Worm (Caenorhabditis elegans) whole organism, mixed stage, embryonic: ENCODE results near the gene glb-27.

Experiments
- bed-3 ChIP-seq: fragments of 200-800 bp; sonication (Bioruptor generic); optimal IDR thresholded peaks from 3 replicates; lab custom pipeline; 2018; ENCODE audit warnings: mild to moderate bottlenecking, missing genetic modification characterization, moderate library complexity, missing compliant biosample characterization
- ceh-39 ChIP-seq: fragments of 150-350 bp; optimal IDR thresholded peaks from 2 replicates; lab custom pipeline; 2014; ENCODE audit warnings: missing biosample characterization, missing genetic modification characterization
- ces-1 ChIP-seq: fragments of 150-350 bp; optimal IDR thresholded peaks from 2 replicates; lab custom pipeline; 2014; ENCODE audit warnings: missing biosample characterization, missing genetic modification reagents, missing genetic modification characterization
- cnd-1 ChIP-seq: fragments of 200-800 bp; sonication (Bioruptor generic); optimal IDR thresholded peaks from 2 replicates; lab custom pipeline; 2018; ENCODE audit warnings: mild to moderate bottlenecking, missing genetic modification characterization, missing compliant biosample characterization
- drap-1 ChIP-seq: fragments of 200-800 bp; sonication (Bioruptor generic); optimal IDR thresholded peaks from 3 replicates; lab custom pipeline; 2018; ENCODE audit warnings: mild to moderate bottlenecking, missing genetic modification characterization, missing compliant biosample characterization
- elt-1 ChIP-seq: sonication (generic microtip); optimal IDR thresholded peaks from 2 replicates; lab custom pipeline; 2017; ENCODE audit warnings: missing genetic modification characterization, mild to moderate bottlenecking, missing compliant biosample characterization, antibody characterized with exemption, moderate library complexity, borderline replicate concordance; ENCODE audit not compliant: insufficient read depth
- flh-1 ChIP-seq: fragments of 200-800 bp; sonication (Bioruptor generic); optimal IDR thresholded peaks from 2 replicates; lab custom pipeline; 2018; ENCODE audit warnings: mild to moderate bottlenecking, missing genetic modification characterization, moderate library complexity, missing compliant biosample characterization
- ham-2 ChIP-seq: fragments of 200-800 bp; sonication (Bioruptor generic); optimal IDR thresholded peaks from 2 replicates; lab custom pipeline; 2018; ENCODE audit warnings: mild to moderate bottlenecking, missing genetic modification characterization, missing compliant biosample characterization
- hlh-1 ChIP-seq: fragments of 150-350 bp; optimal IDR thresholded peaks from 2 replicates; lab custom pipeline; 2014; ENCODE audit warnings: missing biosample characterization, missing genetic modification reagents, missing genetic modification characterization
- lin-13 ChIP-seq: fragments of 150-350 bp; optimal IDR thresholded peaks from 2 replicates; lab custom pipeline; 2014; ENCODE audit warnings: missing biosample characterization, missing genetic modification characterization
- lsy-2 ChIP-seq: fragments of 150-350 bp; optimal IDR thresholded peaks from 2 replicates; lab custom pipeline; 2014; ENCODE audit warnings: missing biosample characterization, missing genetic modification characterization
- mab-5 ChIP-seq: fragments of 150-350 bp; optimal IDR thresholded peaks from 2 replicates; lab custom pipeline; 2014; ENCODE audit warnings: missing biosample characterization, missing genetic modification characterization
- mep-1 ChIP-seq: fragments of 150-350 bp; optimal IDR thresholded peaks from 2 replicates; lab custom pipeline; 2017; ENCODE audit warnings: missing biosample characterization, missing genetic modification reagents, missing genetic modification characterization, inconsistent platforms
- mls-2 ChIP-seq: sonication (generic microtip); optimal IDR thresholded peaks from 2 replicates; lab custom pipeline; 2016; ENCODE audit warnings: mild to moderate bottlenecking, missing genetic modification characterization, moderate library complexity, missing compliant biosample characterization
- nhr-12 ChIP-seq: fragments of 150-350 bp; optimal IDR thresholded peaks from 2 replicates; lab custom pipeline; 2014; ENCODE audit warnings: missing biosample characterization, missing genetic modification characterization
- nhr-2 ChIP-seq: fragments of 150-350 bp; optimal IDR thresholded peaks from 2 replicates; lab custom pipeline; 2014; ENCODE audit warnings: missing biosample characterization, missing genetic modification characterization
- nhr-237 ChIP-seq: fragments of 150-350 bp; optimal IDR thresholded peaks from 2 replicates; lab custom pipeline; 2014; ENCODE audit warnings: missing biosample characterization, missing genetic modification characterization
- nhr-28 ChIP-seq: fragments of 150-350 bp; optimal IDR thresholded peaks from 2 replicates; lab custom pipeline; 2014; ENCODE audit warnings: missing biosample characterization, missing genetic modification characterization
- pha-4 ChIP-seq: fragments of 150-350 bp; optimal IDR thresholded peaks from 2 replicates; lab custom pipeline; 2018; ENCODE audit warnings: missing biosample characterization, missing genetic modification reagents, missing genetic modification characterization
- sem-2 ChIP-seq: fragments of 200-800 bp; sonication (Bioruptor generic); optimal IDR thresholded peaks from 2 replicates; lab custom pipeline; 2018; ENCODE audit warnings: mild to moderate bottlenecking, missing genetic modification characterization, missing compliant biosample characterization
- sptf-1 ChIP-seq: sonication (generic microtip); optimal IDR thresholded peaks from 2 replicates; lab custom pipeline; 2017; ENCODE audit warnings: mild to moderate bottlenecking, missing genetic modification characterization, moderate library complexity, missing compliant biosample characterization
- tbx-8 ChIP-seq: fragments of 200-800 bp; sonication (Bioruptor generic); optimal IDR thresholded peaks from 2 replicates; lab custom pipeline; 2018; ENCODE audit warnings: mild to moderate bottlenecking, missing genetic modification characterization, moderate library complexity, missing compliant biosample characterization
- unc-120 ChIP-seq: sonication (generic microtip); optimal IDR thresholded peaks from 2 replicates; lab custom pipeline; 2017; ENCODE audit warnings: missing genetic modification characterization, missing compliant biosample characterization; ENCODE audit not compliant: poor library complexity, severe bottlenecking
- unc-39 ChIP-seq: fragments of 150-350 bp; optimal IDR thresholded peaks from 2 replicates; lab custom pipeline; 2014; ENCODE audit warnings: missing biosample characterization, missing genetic modification characterization
- unc-62 ChIP-seq: fragments of 150-350 bp; optimal IDR thresholded peaks from 2 replicates; lab custom pipeline; 2014; ENCODE audit warnings: missing biosample characterization, missing genetic modification reagents, missing genetic modification characterization
- zip-8 ChIP-seq: fragments of 150-350 bp; optimal IDR thresholded peaks from 2 replicates; lab custom pipeline; 2014; ENCODE audit warnings: missing biosample characterization, missing genetic modification characterization

The glb-27 gene

ce11 chrII:8593840-8594625 is 38.0 kb upstream of the glb-27 start, which contains the start of gene aptf-3:
Gene aptf-3 (plus strand): TSS chrII:8594190.
- TF ChIP-seq cnd-1 (tag; lab: Kevin White, UChicago) (no peak), bed-3 (no peak), elt-1 (tag; lab: Kevin White, UChicago) (no peak), unc-39 (tag; lab: Kevin White, UChicago) (no peak), nhr-28 (no peak), sem-2 (GFP tag; lab: Kevin White, UChicago) (no peak), tbx-8 (GFP tag; lab: Kevin White, UChicago) (no peak), sptf-1 (tag; lab: Kevin White, UChicago) (no peak), zip-8 (no peak), unc-120 (tag; lab: Kevin White, UChicago) (no peak), lin-13 (tag; lab: Kevin White, UChicago) (no peak), ham-2 (GFP tag; lab: Kevin White, UChicago) (no peak)

- no peak for TF ChIP-seq flh-1 (GFP tag; lab: Kevin White, UChicago)
- no peak for TF ChIP-seq lsy-2
- no peak for TF ChIP-seq mls-2 (tag; lab: Kevin White, UChicago)
- no peak for TF ChIP-seq sem-2 (GFP tag; lab: Kevin White, UChicago)
- TF ChIP-seq, all 35 proteins: peak for 0
Observed at ce11 chrII:8590684-8591083, 34.6 kb upstream of the glb-27 start, which contains the start of gene aptf-4. Gene aptf-4 (plus strand): TSS chrII:8590984.

ce11 chrII:8589227-8589626 is 33.2 kb upstream of the glb-27 start:
- TF ChIP-seq mls-2 (tag; lab: Kevin White, UChicago) (no peak), ces-1 (peak; percentile 100)

- TF ChIP-seq ces-1 (peak; percentile 93), sem-2 (GFP tag; lab: Kevin White, UChicago) (no peak), hlh-1 (tag; lab: Kevin White, UChicago) (no peak)
- TF ChIP-seq, all 35 proteins: peak for 1
Observed at ce11 chrII:8588442-8588841, 32.4 kb upstream of the glb-27 start.

- peak; percentile 43 for TF ChIP-seq elt-1 (tag; lab: Kevin White, UChicago)
- TF ChIP-seq unc-62 = no peak
- TF ChIP-seq mab-5 (tag; lab: Kevin White, UChicago) = no peak
- peak; percentile 99 for TF ChIP-seq ces-1
Observed at ce11 chrII:8587660-8588230, 31.7 kb upstream of the glb-27 start.

- TF ChIP-seq nhr-2 (tag; lab: Kevin White, UChicago) (no peak), flh-1 (GFP tag; lab: Kevin White, UChicago) (no peak), hlh-1 (tag; lab: Kevin White, UChicago) (no peak), ham-2 (GFP tag; lab: Kevin White, UChicago) (no peak), ceh-39 (tag; lab: Kevin White, UChicago) (no peak), sem-2 (GFP tag; lab: Kevin White, UChicago) (no peak), mls-2 (tag; lab: Kevin White, UChicago) (no peak), lsy-2 (no peak), mab-5 (tag; lab: Kevin White, UChicago) (no peak), bed-3 (no peak), elt-1 (tag; lab: Kevin White, UChicago) (no peak), drap-1 (GFP tag; lab: Kevin White, UChicago) (no peak), sptf-1 (tag; lab: Kevin White, UChicago) (no peak), pha-4 (no peak), mep-1 (no peak), nhr-237 (no peak), zip-8 (no peak), nhr-12 (no peak), tbx-8 (GFP tag; lab: Kevin White, UChicago) (no peak)
Observed at ce11 chrII:8585921-8586320, 29.9 kb upstream of the glb-27 start.
